Fruit fly (Drosophila melanogaster): ENCODE data around the gene Eig71Ek.

Gene Eig71Ek

dm6 chr3L:15660915-15661314, at the start of gene Eig71Ek, which contains the start of gene Eig71Ej:
Gene Eig71Ek (plus strand): TSS chr3L:15661248.
Gene Eig71Ej (minus strand): TSS chr3L:15661015.
- no peak for TF ChIP-seq toe (GFP tag; optimal IDR thresholded peaks at IDR 0.05)
- no peak for TF ChIP-seq CG7101 (tag; optimal IDR thresholded peaks at IDR 0.05)
- no peak for TF ChIP-seq Clk (GFP tag; optimal IDR thresholded peaks at IDR 0.05)
- TF ChIP-seq pad (GFP tag; optimal IDR thresholded peaks at IDR 0.05), result no peak
- TF ChIP-seq CG7045 (GFP tag; optimal IDR thresholded peaks at IDR 0.05), result no peak
- no peak for TF ChIP-seq CG33017 (tag; optimal IDR thresholded peaks at IDR 0.05)
- TF ChIP-seq ovo (GFP tag; optimal IDR thresholded peaks at IDR 0.05), result no peak
- TF ChIP-seq tj (GFP tag; optimal IDR thresholded peaks at IDR 0.05), result no peak
- TF ChIP-seq CG12768 (GFP tag; optimal IDR thresholded peaks at IDR 0.05), result no peak
- TF ChIP-seq bab1 (GFP tag; optimal IDR thresholded peaks at IDR 0.05), result no peak
- no peak for TF ChIP-seq CG14711 (tag; optimal IDR thresholded peaks at IDR 0.05)
- TF ChIP-seq CG5204 (GFP tag; optimal IDR thresholded peaks at IDR 0.05), result no peak
- TF ChIP-seq CG1620 (GFP tag; optimal IDR thresholded peaks at IDR 0.05), result no peak
- no peak for TF ChIP-seq Crg-1 (GFP tag; optimal IDR thresholded peaks at IDR 0.05)

dm6 chr3L:15612728-15613127, 48.3 kb upstream of the Eig71Ek start, which contains the start of gene CG13449:
Gene CG13449 (minus strand): TSS chr3L:15612828.
- no peak for TF ChIP-seq cic (GFP tag; optimal IDR thresholded peaks at IDR 0.05)

- no peak for TF ChIP-seq CG7045 (GFP tag; optimal IDR thresholded peaks at IDR 0.05)
These were observed 44.6 kb upstream of the Eig71Ek start for dm6 chr3L:15616490-15616889.

dm6 chr3L:15616900-15617299, 44.1 kb upstream of the Eig71Ek start:
- TF ChIP-seq tj (GFP tag; optimal IDR thresholded peaks at IDR 0.05) (no peak), cic (GFP tag; optimal IDR thresholded peaks at IDR 0.05) (no peak), pad (GFP tag; optimal IDR thresholded peaks at IDR 0.05) (no peak), CG5204 (GFP tag; optimal IDR thresholded peaks at IDR 0.05) (no peak), bab1 (GFP tag; optimal IDR thresholded peaks at IDR 0.05) (no peak), ovo (GFP tag; optimal IDR thresholded peaks at IDR 0.05) (no peak), toe (GFP tag; optimal IDR thresholded peaks at IDR 0.05) (no peak), kay (GFP tag; ENCODE audit: borderline replicate concordance) (no peak)

dm6 chr3L:15619626-15620247, 41.3 kb upstream of the Eig71Ek start, which contains the start of gene Phs:
Gene Phs (plus strand): TSS chr3L:15619901.
- TF ChIP-seq Clk (GFP tag; optimal IDR thresholded peaks at IDR 0.05) (peak; percentile 82), CG7045 (GFP tag; optimal IDR thresholded peaks at IDR 0.05) (peak; percentile 77), tj (GFP tag; optimal IDR thresholded peaks at IDR 0.05) (peak; percentile 77), cnc (optimal IDR thresholded peaks at IDR 0.05) (no peak), CG7101 (tag; optimal IDR thresholded peaks at IDR 0.05) (peak; percentile 85), CG1620 (GFP tag; optimal IDR thresholded peaks at IDR 0.05) (peak; percentile 97), cic (GFP tag; optimal IDR thresholded peaks at IDR 0.05) (peak; percentile 53), CG11617 (GFP tag; optimal IDR thresholded peaks at IDR 0.05) (peak; percentile 52), CG5204 (GFP tag; optimal IDR thresholded peaks at IDR 0.05) (peak; percentile 81), kay (GFP tag; ENCODE audit: borderline replicate concordance) (no peak), Hr96 (GFP tag; optimal IDR thresholded peaks at IDR 0.05) (peak; percentile 84), bab1 (GFP tag; optimal IDR thresholded peaks at IDR 0.05) (peak; percentile 20), CG12768 (GFP tag; optimal IDR thresholded peaks at IDR 0.05) (peak; percentile 86), pad (GFP tag; optimal IDR thresholded peaks at IDR 0.05) (peak; percentile 90), CG33017 (tag; optimal IDR thresholded peaks at IDR 0.05) (peak; percentile 67), ovo (GFP tag; optimal IDR thresholded peaks at IDR 0.05) (peak; percentile 73), Mnt (GFP tag; optimal IDR thresholded peaks at IDR 0.05) (peak; percentile 86), CG14711 (tag; optimal IDR thresholded peaks at IDR 0.05) (peak; percentile 69), toe (GFP tag; optimal IDR thresholded peaks at IDR 0.05) (peak; percentile 82), Crg-1 (GFP tag; optimal IDR thresholded peaks at IDR 0.05) (peak; percentile 97)

dm6 chr3L:15624097-15624496, 37.0 kb upstream of the Eig71Ek start:
- TF ChIP-seq CG7045 (GFP tag; optimal IDR thresholded peaks at IDR 0.05) (no peak), ovo (GFP tag; optimal IDR thresholded peaks at IDR 0.05) (no peak)

dm6 chr3L:15624944-15625610, 36.0 kb upstream of the Eig71Ek start:
- peak; percentile 68 for TF ChIP-seq tj (GFP tag; optimal IDR thresholded peaks at IDR 0.05)
- TF ChIP-seq Clk (GFP tag; optimal IDR thresholded peaks at IDR 0.05), result no peak
- TF ChIP-seq pad (GFP tag; optimal IDR thresholded peaks at IDR 0.05), result no peak
- TF ChIP-seq toe (GFP tag; optimal IDR thresholded peaks at IDR 0.05), result no peak
- TF ChIP-seq CG7045 (GFP tag; optimal IDR thresholded peaks at IDR 0.05), result no peak
